Fruit fly (Drosophila melanogaster) whole organism, adult: ENCODE data around the gene CG14635.

Source experiments
- CG11617 ChIP-seq: fragments of 200-800 bp; sonication (Bioruptor generic); optimal IDR thresholded peaks from 2 replicates; lab custom pipeline; 2017; ENCODE audit warnings: mild to moderate bottlenecking, missing biosample characterization, missing genetic modification reagents, missing genetic modification characterization
- CG12768 ChIP-seq: fragments of 200-800 bp; sonication (Bioruptor generic); optimal IDR thresholded peaks from 2 replicates; lab custom pipeline; 2017; ENCODE audit warnings: missing biosample characterization, missing genetic modification characterization, mild to moderate bottlenecking, moderate library complexity, missing genetic modification reagents
- CG14711 ChIP-seq: fragments of 200-800 bp; sonication (Bioruptor generic); optimal IDR thresholded peaks from 2 replicates; lab custom pipeline; 2018; ENCODE audit warnings: missing biosample characterization, mild to moderate bottlenecking, missing genetic modification characterization, moderate library complexity
- CG1620 ChIP-seq: fragments of 200-800 bp; sonication (Bioruptor generic); optimal IDR thresholded peaks from 2 replicates; lab custom pipeline; 2016; ENCODE audit warnings: missing biosample characterization, missing genetic modification characterization
- CG33017 ChIP-seq: fragments of 200-800 bp; sonication (Bioruptor generic); optimal IDR thresholded peaks from 2 replicates; lab custom pipeline; 2018; ENCODE audit warnings: missing biosample characterization, mild to moderate bottlenecking, missing genetic modification characterization, moderate library complexity
- CG5204 ChIP-seq: fragments of 200-800 bp; sonication (Bioruptor generic); optimal IDR thresholded peaks from 2 replicates; lab custom pipeline; 2016; ENCODE audit warnings: missing biosample characterization, missing genetic modification characterization
- CG7045 ChIP-seq: fragments of 200-800 bp; sonication (Bioruptor generic); optimal IDR thresholded peaks from 2 replicates; lab custom pipeline; 2017; ENCODE audit warnings: missing biosample characterization, mild to moderate bottlenecking, missing genetic modification characterization
- CG7101 ChIP-seq: fragments of 200-800 bp; sonication (Bioruptor generic); optimal IDR thresholded peaks from 2 replicates; lab custom pipeline; 2018; ENCODE audit warnings: missing biosample characterization, mild to moderate bottlenecking, missing genetic modification characterization, moderate library complexity
- Clk ChIP-seq: fragments of 200-800 bp; sonication (Bioruptor generic); optimal IDR thresholded peaks from 2 replicates; lab custom pipeline; 2017; ENCODE audit warnings: missing biosample characterization, missing genetic modification characterization
- Crg-1 ChIP-seq: fragments of 200-800 bp; sonication (Bioruptor generic); optimal IDR thresholded peaks from 2 replicates; lab custom pipeline; 2016; ENCODE audit warnings: missing biosample characterization, missing genetic modification characterization
- Hr96 ChIP-seq: fragments of 200-800 bp; sonication (Bioruptor generic); optimal IDR thresholded peaks from 2 replicates; lab custom pipeline; 2016; ENCODE audit warnings: missing biosample characterization, missing genetic modification characterization
- Mnt ChIP-seq: fragments of 200-800 bp; sonication (Bioruptor generic); optimal IDR thresholded peaks from 2 replicates; lab custom pipeline; 2016; ENCODE audit warnings: missing biosample characterization, mild to moderate bottlenecking, missing genetic modification characterization
- bab1 ChIP-seq: fragments of 200-800 bp; sonication (Bioruptor generic); optimal IDR thresholded peaks from 3 replicates; lab custom pipeline; 2019; ENCODE audit warnings: missing biosample characterization, mild to moderate bottlenecking, missing genetic modification characterization, moderate library complexity
- cic ChIP-seq: fragments of 200-800 bp; sonication (Bioruptor generic); optimal IDR thresholded peaks from 2 replicates; lab custom pipeline; 2017; ENCODE audit warnings: missing biosample characterization, mild to moderate bottlenecking, missing genetic modification characterization, moderate library complexity
- cnc ChIP-seq, 2 experiments: fragments of >200 bp; optimal IDR thresholded peaks; 2 replicates each; lab custom pipeline; 2017
- kay ChIP-seq: fragments of 200-800 bp; sonication (Bioruptor generic); peaks from one replicate; lab custom pipeline; 2016; ENCODE audit warnings: missing biosample characterization, missing genetic modification characterization, borderline replicate concordance
- ovo ChIP-seq: fragments of 200-800 bp; sonication (Bioruptor generic); optimal IDR thresholded peaks from 2 replicates; lab custom pipeline; 2016; ENCODE audit warnings: missing biosample characterization, missing genetic modification characterization
- pad ChIP-seq: fragments of 200-800 bp; sonication (Bioruptor generic); optimal IDR thresholded peaks from 3 replicates; lab custom pipeline; 2017; ENCODE audit warnings: missing biosample characterization, missing genetic modification characterization, mild to moderate bottlenecking, moderate library complexity, missing genetic modification reagents
- tj ChIP-seq: fragments of 200-800 bp; sonication (Bioruptor generic); optimal IDR thresholded peaks from 3 replicates; lab custom pipeline; 2017; ENCODE audit warnings: missing biosample characterization, mild to moderate bottlenecking, missing genetic modification characterization, moderate library complexity
- toe ChIP-seq: fragments of 200-800 bp; sonication (Bioruptor generic); optimal IDR thresholded peaks from 2 replicates; lab custom pipeline; 2016; ENCODE audit warnings: missing biosample characterization, missing genetic modification characterization

CG14635 gene

DNA sequence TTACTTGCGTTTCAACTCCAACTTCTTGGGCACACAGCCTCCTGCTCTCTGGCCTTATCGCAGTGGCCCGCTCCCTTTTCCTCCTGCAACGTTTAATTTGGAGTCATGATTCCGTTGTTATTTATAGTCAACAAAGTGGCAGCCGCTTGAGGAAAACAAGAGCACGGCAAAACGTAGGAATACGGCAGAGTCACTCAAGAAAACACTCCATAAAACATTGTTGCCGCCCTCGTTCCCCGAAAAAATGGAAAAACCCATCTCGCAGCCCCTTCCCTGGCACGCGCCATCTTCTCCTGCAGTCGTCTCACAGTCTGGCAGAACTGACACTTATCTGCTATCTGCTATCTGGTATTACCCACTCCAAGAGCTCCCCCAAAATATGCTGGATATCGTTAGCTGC is 19.7 kb upstream of the CG14635 start:
- TF ChIP-seq CG12768 (no peak), Clk (no peak), Hr96 (no peak), CG1620 (no peak), bab1 (GFP tag; lab: Kevin White, UChicago) (no peak), CG5204 (GFP tag; lab: Kevin White, UChicago) (no peak), Crg-1 (GFP tag; lab: Kevin White, UChicago) (no peak), ovo (GFP tag; lab: Kevin White, UChicago) (no peak), CG7045 (GFP tag; lab: Kevin White, UChicago) (no peak)

DNA sequence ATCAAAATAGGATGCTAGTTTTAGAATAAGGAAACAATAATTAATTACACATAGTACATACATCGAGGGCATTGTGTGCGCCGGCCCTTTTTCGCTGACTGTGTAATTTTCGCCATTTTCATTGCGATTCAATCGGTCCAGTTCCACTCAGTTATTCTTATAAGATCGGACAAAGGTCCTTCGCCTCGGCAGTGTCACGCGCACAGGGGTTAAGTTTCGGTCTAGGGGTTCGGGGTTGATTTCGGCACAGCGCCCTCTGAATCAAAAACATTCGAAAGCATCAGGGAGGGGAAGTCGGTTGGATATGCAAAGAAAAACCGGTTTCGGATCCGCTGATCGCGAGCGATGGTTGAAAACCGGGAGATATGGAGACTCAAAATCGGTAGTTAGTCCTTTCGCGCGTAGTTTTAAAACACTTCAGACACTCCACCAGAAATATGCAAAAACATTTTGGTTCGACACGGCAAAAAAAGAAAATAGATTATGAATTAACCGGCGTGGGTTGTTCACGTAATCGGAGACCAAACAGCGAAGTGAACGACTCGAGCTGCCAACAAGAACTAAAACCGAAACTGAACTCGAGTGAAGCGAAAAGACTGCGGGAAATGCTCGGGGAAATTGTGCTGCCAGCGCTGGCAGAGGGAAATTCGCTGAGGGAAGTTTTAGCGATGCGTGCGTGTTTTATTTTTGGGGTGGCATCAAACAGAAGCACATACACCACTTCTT is 8.5 kb upstream of the CG14635 start:
- TF ChIP-seq Hr96 = no peak
- no peak for TF ChIP-seq CG12768
- TF ChIP-seq CG5204 (GFP tag; lab: Kevin White, UChicago) = no peak
- no peak for TF ChIP-seq Crg-1 (GFP tag; lab: Kevin White, UChicago)
- TF ChIP-seq kay (GFP tag; lab: Kevin White, UChicago) = no peak
- TF ChIP-seq ovo (GFP tag; lab: Kevin White, UChicago) = no peak
- TF ChIP-seq pad = no peak
- no peak for TF ChIP-seq bab1 (GFP tag; lab: Kevin White, UChicago)
- TF ChIP-seq CG11617 (GFP tag; lab: Kevin White, UChicago) = no peak
- TF ChIP-seq toe (GFP tag; lab: Kevin White, UChicago) = no peak
- TF ChIP-seq tj (GFP tag; lab: Kevin White, UChicago) = no peak
- no peak for TF ChIP-seq CG7045 (GFP tag; lab: Kevin White, UChicago)
- no peak for TF ChIP-seq cnc (optimal IDR thresholded peaks at IDR 0.05; lab: Kevin White, UChicago)
- no peak for TF ChIP-seq Clk
- TF ChIP-seq CG7101 (tag; lab: Kevin White, UChicago) = no peak
- no peak for TF ChIP-seq cic
- TF ChIP-seq CG33017 (tag; lab: Kevin White, UChicago) = no peak
- no peak for TF ChIP-seq CG1620

DNA sequence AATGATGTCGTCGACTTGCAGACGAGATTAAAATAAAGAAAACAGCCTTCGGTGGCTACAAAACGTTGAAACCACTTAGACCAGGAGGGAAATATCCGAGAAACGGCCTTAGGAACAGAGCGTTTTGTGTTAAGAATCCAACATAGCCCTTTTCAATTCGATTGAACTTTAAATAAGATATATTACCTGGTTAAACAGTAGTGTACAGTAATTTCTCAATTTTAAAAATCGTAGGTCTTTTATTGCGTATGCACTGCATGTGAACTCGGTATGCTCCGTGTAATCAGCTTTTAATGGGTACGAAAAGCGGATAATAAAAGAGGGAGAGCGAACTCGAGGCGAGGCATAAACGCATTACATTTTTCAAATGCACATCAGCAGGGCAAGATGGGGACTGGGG is 6.6 kb upstream of the CG14635 start:
- TF ChIP-seq kay (GFP tag; lab: Kevin White, UChicago) (no peak), ovo (GFP tag; lab: Kevin White, UChicago) (no peak), CG5204 (GFP tag; lab: Kevin White, UChicago) (no peak), toe (GFP tag; lab: Kevin White, UChicago) (no peak), pad (no peak), cic (no peak), CG33017 (tag; lab: Kevin White, UChicago) (no peak), CG1620 (no peak), Clk (no peak)

DNA sequence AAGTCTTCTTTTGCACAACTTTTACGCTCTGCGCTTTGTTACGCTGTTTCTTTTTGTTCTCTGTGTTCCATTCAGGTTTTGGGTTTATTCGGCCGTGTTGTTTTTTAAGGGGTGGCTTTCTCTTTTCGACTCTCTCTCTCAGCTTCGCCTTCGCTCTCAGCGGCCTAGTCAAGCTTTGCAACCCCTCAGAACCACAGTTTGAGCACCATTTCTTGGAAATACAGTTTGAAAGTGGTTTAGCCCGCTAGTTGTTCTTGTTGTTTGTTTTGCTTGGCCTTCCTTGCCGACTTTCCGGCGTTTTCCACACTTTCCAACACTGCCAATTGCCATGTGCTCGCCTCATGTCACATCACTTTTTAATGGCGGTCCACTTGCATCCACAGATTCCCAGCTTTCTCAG is 3.6 kb upstream of the CG14635 start:
- TF ChIP-seq Crg-1 (GFP tag; lab: Kevin White, UChicago) (no peak), Mnt (GFP tag; lab: Kevin White, UChicago) (peak; percentile 83)

DNA sequence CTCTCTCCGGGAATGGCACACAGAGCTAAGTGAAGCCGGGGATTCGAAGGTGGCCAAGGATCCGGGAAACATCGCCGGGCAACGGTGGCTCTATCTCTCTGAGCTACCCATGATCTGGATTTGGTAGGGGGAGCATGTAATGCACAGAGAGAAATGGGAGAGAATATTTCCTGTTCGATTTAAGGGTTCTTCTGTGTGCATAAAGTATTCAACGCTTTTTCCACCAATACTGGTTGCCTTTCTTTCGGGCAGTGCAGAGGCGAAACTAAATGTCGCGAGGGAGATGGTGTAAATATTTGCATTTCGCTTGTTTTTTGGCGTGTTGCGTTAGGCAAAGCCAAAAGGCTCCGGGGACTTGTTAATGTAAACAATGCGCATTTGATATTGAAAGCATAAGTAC is 2.7 kb upstream of the CG14635 start:
- TF ChIP-seq cic = no peak
- TF ChIP-seq CG14711 (tag; lab: Kevin White, UChicago) = no peak
- TF ChIP-seq Hr96 = no peak
- no peak for TF ChIP-seq CG11617 (GFP tag; lab: Kevin White, UChicago)
- TF ChIP-seq CG7045 (GFP tag; lab: Kevin White, UChicago) = no peak
- no peak for TF ChIP-seq ovo (GFP tag; lab: Kevin White, UChicago)
- no peak for TF ChIP-seq Mnt (GFP tag; lab: Kevin White, UChicago)
- no peak for TF ChIP-seq Clk
- TF ChIP-seq CG7101 (tag; lab: Kevin White, UChicago) = no peak
- TF ChIP-seq CG33017 (tag; lab: Kevin White, UChicago) = no peak

DNA sequence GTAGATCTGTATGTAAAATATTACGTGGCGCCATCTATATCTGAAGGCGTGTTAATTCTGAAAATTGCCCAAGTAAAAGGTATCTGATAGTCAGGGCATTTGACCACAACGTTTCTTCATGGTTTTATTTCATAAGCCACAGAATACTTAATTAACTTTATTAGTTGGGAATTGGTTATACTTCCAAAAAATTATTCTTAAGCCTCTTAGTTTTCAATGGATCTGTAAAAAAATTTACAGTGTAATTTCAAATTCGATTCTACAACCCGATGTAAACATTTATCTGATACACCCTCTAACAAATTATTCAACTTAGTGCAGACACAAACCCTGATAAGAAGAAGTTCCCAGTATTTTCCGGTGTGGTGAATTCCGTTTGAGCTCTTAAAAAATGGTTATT is 1.1 kb upstream of the CG14635 start:
- TF ChIP-seq cnc (optimal IDR thresholded peaks at IDR 0.05; lab: Kevin White, UChicago) (no peak), CG5204 (GFP tag; lab: Kevin White, UChicago) (no peak), kay (GFP tag; lab: Kevin White, UChicago) (no peak)

DNA sequence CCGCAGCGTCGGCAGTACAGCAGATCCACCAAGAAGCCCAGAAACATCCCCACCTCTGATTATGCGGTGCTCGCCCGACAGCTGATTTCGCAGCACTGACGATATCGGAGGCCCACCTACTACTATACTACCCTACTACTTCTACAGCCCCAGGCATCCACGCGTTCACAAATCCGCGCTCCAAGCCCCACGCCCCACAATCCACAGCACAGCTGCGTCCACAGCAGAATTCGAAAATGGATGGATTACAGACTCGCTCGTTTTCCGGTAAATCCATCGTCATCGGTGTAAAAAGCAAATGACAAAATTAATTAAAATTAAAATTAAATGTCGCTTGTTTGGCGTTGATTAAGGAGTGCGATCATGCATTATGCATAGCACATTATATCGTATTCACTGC is 2.4 kb downstream of the CG14635 start, which contains the start of gene CG3713:
Gene CG3713 (minus strand): TSS at position 101 of the 400 bp plus-strand sequence.
- TF ChIP-seq CG12768 (no peak), CG5204 (GFP tag; lab: Kevin White, UChicago) (no peak), Crg-1 (GFP tag; lab: Kevin White, UChicago) (no peak), Clk (no peak), CG33017 (tag; lab: Kevin White, UChicago) (no peak), CG14711 (tag; lab: Kevin White, UChicago) (no peak), CG11617 (GFP tag; lab: Kevin White, UChicago) (no peak), ovo (GFP tag; lab: Kevin White, UChicago) (no peak), toe (GFP tag; lab: Kevin White, UChicago) (no peak), CG7045 (GFP tag; lab: Kevin White, UChicago) (no peak), bab1 (GFP tag; lab: Kevin White, UChicago) (no peak)
